Fruit fly (Drosophila melanogaster) whole organism, embryonic: ENCODE measurements around the gene CG5104.
A peak's percentile ranks its signal among the peaks of the same experiment; 100 is the strongest.

Experiments used
- C15 ChIP-seq: fragments of 200-800 bp; sonication (Bioruptor generic); IDR thresholded peaks from 3 replicates; pipeline ENCODE4 v1.3.6; 2022; ENCODE audit warnings: missing biosample characterization, missing genetic modification characterization
- CG10321 ChIP-seq: fragments of 200-800 bp; sonication (Bioruptor generic); IDR thresholded peaks from 2 replicates; pipeline ENCODE4 v1.3.6; 2022; ENCODE audit warnings: missing biosample characterization, missing genetic modification characterization
- CG12391 ChIP-seq: fragments of 200-800 bp; sonication (Bioruptor generic); optimal IDR thresholded peaks from 3 replicates; lab custom pipeline; 2018; ENCODE audit warnings: missing biosample characterization, mild to moderate bottlenecking, missing genetic modification characterization, moderate library complexity
- CG13296 ChIP-seq: fragments of 200-800 bp; sonication (Bioruptor generic); optimal IDR thresholded peaks from 3 replicates; lab custom pipeline; 2018; ENCODE audit warnings: missing biosample characterization, mild to moderate bottlenecking, missing genetic modification characterization
- CG14014 ChIP-seq: fragments of 200-800 bp; sonication (Bioruptor generic); IDR thresholded peaks from 2 replicates; pipeline ENCODE4 v1.3.6; 2022; ENCODE audit warnings: missing biosample characterization, missing genetic modification characterization
- CG15073 ChIP-seq: fragments of 200-800 bp; sonication (Bioruptor generic); optimal IDR thresholded peaks from 2 replicates; lab custom pipeline; 2016; ENCODE audit warnings: missing biosample characterization, missing genetic modification characterization
- CG1603 ChIP-seq: fragments of 200-800 bp; sonication (Bioruptor generic); optimal IDR thresholded peaks from 2 replicates; lab custom pipeline; 2019; ENCODE audit warnings: missing biosample characterization, mild to moderate bottlenecking, missing genetic modification characterization, moderate library complexity
- CG2129 ChIP-seq: fragments of 200-800 bp; sonication (Bioruptor generic); IDR thresholded peaks from 2 replicates; pipeline ENCODE4 v1.3.6; 2022; ENCODE audit warnings: missing biosample characterization, missing genetic modification characterization; ENCODE audit not compliant: partially characterized antibody
- CG30020 ChIP-seq: fragments of 200-800 bp; optimal IDR thresholded peaks from 2 replicates; lab custom pipeline; 2019; ENCODE audit warnings: missing biosample characterization, mild to moderate bottlenecking, missing genetic modification characterization, moderate library complexity
- CG31441 ChIP-seq: fragments of 200-800 bp; sonication (Bioruptor generic); IDR thresholded peaks from 2 replicates; pipeline ENCODE4 v1.3.6; 2022; ENCODE audit warnings: missing biosample characterization, missing genetic modification characterization
- CG3407 ChIP-seq: fragments of 200-800 bp; sonication (Bioruptor generic); optimal IDR thresholded peaks from 2 replicates; lab custom pipeline; 2018; ENCODE audit warnings: missing biosample characterization, mild to moderate bottlenecking, missing genetic modification characterization
- CG3726 ChIP-seq: fragments of 200-800 bp; sonication (Bioruptor generic); IDR thresholded peaks from 3 replicates; pipeline ENCODE4, ENCODE4 v1.3.6; 2022; ENCODE audit warnings: missing biosample characterization, missing genetic modification characterization
- CG42726 ChIP-seq: fragments of 200-800 bp; sonication (Bioruptor generic); IDR thresholded peaks from 2 replicates; pipeline ENCODE4 v1.3.6; 2022; ENCODE audit warnings: missing biosample characterization, missing genetic modification characterization; ENCODE audit not compliant: partially characterized antibody
- CG6689 ChIP-seq: fragments of 200-800 bp; sonication (Bioruptor generic); IDR thresholded peaks from 2 replicates; pipeline ENCODE4 v1.3.6; 2022; ENCODE audit warnings: missing biosample characterization, missing genetic modification characterization
- CG9215 ChIP-seq: fragments of 200-800 bp; sonication (Bioruptor generic); IDR thresholded peaks from 2 replicates; pipeline ENCODE4 v1.3.6; 2022; ENCODE audit warnings: missing biosample characterization, missing genetic modification characterization
- CG9437 ChIP-seq: fragments of 200-800 bp; sonication (Bioruptor generic); optimal IDR thresholded peaks from 2 replicates; lab custom pipeline; 2018; ENCODE audit warnings: missing biosample characterization, mild to moderate bottlenecking, missing genetic modification characterization
- CG9609 ChIP-seq: fragments of 200-800 bp; sonication (Bioruptor generic); optimal IDR thresholded peaks from 3 replicates; lab custom pipeline; 2016; ENCODE audit warnings: missing biosample characterization, missing genetic modification characterization
- CG9817 ChIP-seq: fragments of 200-800 bp; sonication (Bioruptor generic); optimal IDR thresholded peaks from 2 replicates; lab custom pipeline; 2018; ENCODE audit warnings: missing biosample characterization, mild to moderate bottlenecking, missing genetic modification characterization, moderate library complexity
- CHES-1-like ChIP-seq: fragments of 200-800 bp; sonication (Bioruptor generic); optimal IDR thresholded peaks from 2 replicates; lab custom pipeline; 2016; ENCODE audit warnings: missing biosample characterization, missing genetic modification characterization
- D ChIP-seq, 2 experiments: fragments of 200-800 bp in 1 of 2; fragments of >200 bp in 1 of 2; sonication (Bioruptor generic) in 1 of 2; optimal IDR thresholded peaks; 2 replicates in 1 of 2; 3 replicates in 1 of 2; lab custom pipeline; 2017; ENCODE audit warnings: mild to moderate bottlenecking in 1 of 2, missing biosample characterization in 1 of 2, missing genetic modification characterization in 1 of 2, missing genetic modification reagents in 1 of 2
- Dfd ChIP-seq, 2 experiments: fragments of >200 bp; optimal IDR thresholded peaks; 2 replicates each; lab custom pipeline; 2017; ENCODE audit warnings: missing biosample characterization in 2 of 2, missing genetic modification characterization in 2 of 2
- Dip3 ChIP-seq: fragments of 200-800 bp; sonication (Bioruptor generic); optimal IDR thresholded peaks from 3 replicates; lab custom pipeline; 2016; ENCODE audit warnings: missing biosample characterization, missing genetic modification characterization
- HHEX ChIP-seq: fragments of 200-800 bp; sonication (Bioruptor generic); optimal IDR thresholded peaks from 3 replicates; lab custom pipeline; 2017; ENCODE audit warnings: missing biosample characterization, mild to moderate bottlenecking, missing genetic modification characterization, missing genetic modification reagents
- Jarid2 ChIP-seq: fragments of 200-800 bp; sonication (Bioruptor generic); optimal IDR thresholded peaks from 3 replicates; lab custom pipeline; 2017; ENCODE audit warnings: mild to moderate bottlenecking, missing biosample characterization, missing genetic modification reagents, missing genetic modification characterization
- Kr ChIP-seq: fragments of 200-800 bp; sonication (Bioruptor generic); optimal IDR thresholded peaks from 2 replicates; lab custom pipeline; 2017; ENCODE audit warnings: missing biosample characterization, mild to moderate bottlenecking, missing genetic modification characterization
- Med ChIP-seq: fragments of 200-800 bp; sonication (Bioruptor generic); peaks from one replicate; lab custom pipeline; 2016; ENCODE audit warnings: missing biosample characterization, missing genetic modification characterization, mild to moderate bottlenecking, inconsistent platforms, moderate library complexity
- NK7.1 ChIP-seq: fragments of 200-800 bp; sonication (Bioruptor generic); optimal IDR thresholded peaks from 3 replicates; lab custom pipeline; 2016; ENCODE audit warnings: missing biosample characterization, missing genetic modification characterization
- Nf-YC ChIP-seq: fragments of 200-800 bp; optimal IDR thresholded peaks from 3 replicates; lab custom pipeline; 2019; ENCODE audit warnings: missing biosample characterization, mild to moderate bottlenecking, missing genetic modification characterization, moderate library complexity
- ab ChIP-seq: fragments of 200-800 bp; sonication (Bioruptor generic); optimal IDR thresholded peaks from 2 replicates; lab custom pipeline; 2016; ENCODE audit warnings: missing biosample characterization, missing genetic modification characterization
- br ChIP-seq: fragments of >200 bp; optimal IDR thresholded peaks from 2 replicates; lab custom pipeline; 2017
- caup ChIP-seq: fragments of 200-800 bp; sonication (Bioruptor generic); optimal IDR thresholded peaks from 3 replicates; lab custom pipeline; 2017; ENCODE audit warnings: missing biosample characterization, mild to moderate bottlenecking, missing genetic modification characterization, moderate library complexity; ENCODE audit not compliant: severe bottlenecking
- crc ChIP-seq: fragments of 200-800 bp; sonication (Bioruptor generic); optimal IDR thresholded peaks from 2 replicates; lab custom pipeline; 2016; ENCODE audit warnings: missing biosample characterization, missing genetic modification characterization
- crol ChIP-seq: fragments of 200-800 bp; sonication (Bioruptor generic); IDR thresholded peaks from 2 replicates; pipeline ENCODE4 v1.3.6; 2022; ENCODE audit warnings: missing biosample characterization, missing genetic modification characterization
- dati ChIP-seq: fragments of 200-800 bp; sonication (Bioruptor generic); IDR thresholded peaks from 2 replicates; pipeline ENCODE4 v1.3.6; 2022; ENCODE audit warnings: missing biosample characterization, missing genetic modification characterization
- dmrt11E ChIP-seq: fragments of 200-800 bp; sonication (Bioruptor generic); optimal IDR thresholded peaks from 3 replicates; lab custom pipeline; 2018; ENCODE audit warnings: missing biosample characterization, mild to moderate bottlenecking, missing genetic modification characterization, moderate library complexity
- exex ChIP-seq: fragments of 200-800 bp; sonication (Bioruptor generic); optimal IDR thresholded peaks from 4 replicates; lab custom pipeline; 2018; ENCODE audit warnings: missing biosample characterization, mild to moderate bottlenecking, missing genetic modification characterization, moderate library complexity
- ham ChIP-seq: fragments of 200-800 bp; sonication (Bioruptor generic); IDR thresholded peaks from 2 replicates; pipeline ENCODE4 v1.3.6; 2022; ENCODE audit warnings: missing biosample characterization, missing genetic modification characterization
- her ChIP-seq: fragments of 200-800 bp; sonication (Bioruptor generic); optimal IDR thresholded peaks from 2 replicates; lab custom pipeline; 2016; ENCODE audit warnings: missing biosample characterization, missing genetic modification characterization
- jing ChIP-seq: fragments of 200-800 bp; sonication (Bioruptor generic); optimal IDR thresholded peaks from 2 replicates; lab custom pipeline; 2018; ENCODE audit warnings: missing biosample characterization, mild to moderate bottlenecking, missing genetic modification characterization
- jumu ChIP-seq: fragments of 200-800 bp; sonication (Bioruptor generic); optimal IDR thresholded peaks from 3 replicates; lab custom pipeline; 2016; ENCODE audit warnings: missing biosample characterization, missing genetic modification characterization
- ken ChIP-seq: fragments of 200-800 bp; sonication (Bioruptor generic); IDR thresholded peaks from 3 replicates; pipeline ENCODE4 v1.3.6; 2022; ENCODE audit warnings: missing biosample characterization, missing genetic modification characterization
- kni ChIP-seq: fragments of 200-800 bp; sonication (Bioruptor generic); optimal IDR thresholded peaks from 3 replicates; lab custom pipeline; 2017; ENCODE audit warnings: mild to moderate bottlenecking, missing biosample characterization, missing genetic modification reagents, missing genetic modification characterization
- maf-S ChIP-seq: fragments of 200-800 bp; sonication (Bioruptor generic); optimal IDR thresholded peaks from 2 replicates; lab custom pipeline; 2016; ENCODE audit warnings: missing biosample characterization, missing genetic modification characterization
- org-1 ChIP-seq: fragments of 200-800 bp; sonication (Bioruptor generic); optimal IDR thresholded peaks from 2 replicates; lab custom pipeline; 2017; ENCODE audit warnings: missing biosample characterization, missing genetic modification characterization
- sd ChIP-seq: fragments of 200-800 bp; sonication (Bioruptor generic); optimal IDR thresholded peaks from 3 replicates; lab custom pipeline; 2018; ENCODE audit warnings: missing biosample characterization, mild to moderate bottlenecking, missing genetic modification characterization, moderate library complexity
- slbo ChIP-seq: fragments of 200-800 bp; sonication (Bioruptor generic); IDR thresholded peaks from 2 replicates; pipeline ENCODE4 v1.3.6; 2022; ENCODE audit warnings: missing biosample characterization, missing genetic modification characterization
- slou ChIP-seq: fragments of 200-800 bp; sonication (Bioruptor generic); optimal IDR thresholded peaks from 3 replicates; lab custom pipeline; 2016; ENCODE audit warnings: missing biosample characterization, missing genetic modification characterization
- stwl ChIP-seq: fragments of 200-800 bp; sonication (Bioruptor generic); optimal IDR thresholded peaks from 3 replicates; lab custom pipeline; 2018; ENCODE audit warnings: missing biosample characterization, mild to moderate bottlenecking, missing genetic modification characterization, moderate library complexity
- tgo ChIP-seq: fragments of 200-800 bp; sonication (Bioruptor generic); IDR thresholded peaks from 3 replicates; pipeline ENCODE4 v1.3.6; 2022; ENCODE audit warnings: missing biosample characterization, missing genetic modification characterization
- tup ChIP-seq: fragments of 200-800 bp; sonication (Bioruptor generic); optimal IDR thresholded peaks from 2 replicates; lab custom pipeline; 2016; ENCODE audit warnings: missing biosample characterization, mild to moderate bottlenecking, missing genetic modification characterization, moderate library complexity

Gene CG5104

DNA sequence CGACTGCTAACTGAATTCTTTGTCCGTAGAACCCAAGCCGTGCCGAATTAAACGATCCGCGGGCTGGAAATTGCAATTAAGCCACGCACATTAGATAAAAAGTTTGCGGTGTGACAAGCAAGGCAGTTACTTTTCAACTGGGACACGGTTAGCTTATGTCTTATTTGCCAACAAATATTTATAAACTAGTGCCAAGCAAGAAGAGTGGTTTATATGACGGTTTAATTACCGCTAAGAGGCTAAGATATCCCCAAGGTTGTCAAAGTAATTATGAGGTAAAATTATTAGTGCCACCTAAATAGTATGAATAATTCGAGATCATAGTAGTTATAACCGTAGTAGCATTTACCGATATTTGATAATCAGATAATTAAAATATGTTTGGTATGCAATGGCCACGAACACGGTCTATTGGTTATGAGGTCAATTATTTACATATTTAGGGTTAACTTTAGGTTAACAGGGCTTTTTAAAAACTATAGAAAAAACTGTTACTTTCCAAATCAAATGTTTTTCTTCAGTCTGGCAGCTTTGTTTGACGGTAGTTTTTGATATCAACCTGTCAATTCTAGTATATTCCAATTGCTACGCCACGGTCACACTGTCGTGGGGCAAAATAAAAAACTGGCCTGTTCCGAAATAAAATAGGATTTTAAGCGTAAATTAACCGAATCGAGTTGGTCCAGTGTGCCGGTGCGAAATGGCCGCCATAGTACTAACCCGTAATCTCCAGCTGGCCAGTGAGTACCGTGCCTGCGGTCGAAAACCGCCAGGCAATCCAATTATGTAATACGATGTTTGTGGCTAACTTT, 25.8 kb upstream of the CG5104 start, which contains the start of gene ZnT77C (continued):
- TF ChIP-seq tup (GFP tag; lab: Kevin White, UChicago) = no peak
- TF ChIP-seq jing (GFP tag; lab: Kevin White, UChicago) = no peak
- TF ChIP-seq her (GFP tag; lab: Kevin White, UChicago) = no peak
- no peak for TF ChIP-seq crol (GFP tag; lab: Robert Waterston, UW)
- TF ChIP-seq CG31441 (GFP tag; lab: Robert Waterston, UW) = no peak
- no peak for TF ChIP-seq ham (GFP tag; lab: Robert Waterston, UW)
- no peak for TF ChIP-seq CG9817 (tag; lab: Kevin White, UChicago)
- no peak for TF ChIP-seq CG9437
- TF ChIP-seq tgo = no peak
- no peak for TF ChIP-seq slbo
- no peak for TF ChIP-seq dmrt11E (tag; lab: Kevin White, UChicago)
- TF ChIP-seq jumu (GFP tag; lab: Kevin White, UChicago) = no peak
- TF ChIP-seq maf-S (GFP tag; lab: Kevin White, UChicago) = no peak
- no peak for TF ChIP-seq Dip3 (GFP tag; lab: Kevin White, UChicago)
- no peak for TF ChIP-seq C15 (GFP tag; lab: Robert Waterston, UW)
- peak; percentile 77 for TF ChIP-seq CG13296
- no peak for TF ChIP-seq CG9215 (GFP tag; lab: Robert Waterston, UW)
- no peak for TF ChIP-seq crc (GFP tag; lab: Kevin White, UChicago)
- no peak for TF ChIP-seq CG9609 (GFP tag; lab: Kevin White, UChicago)
- no peak for TF ChIP-seq HHEX
- no peak for TF ChIP-seq CG12391 (tag; lab: Kevin White, UChicago)
- TF ChIP-seq Nf-YC (tag; lab: Kevin White, UChicago) = no peak
- TF ChIP-seq stwl (tag; lab: Kevin White, UChicago) = peak; percentile 77
- no peak for TF ChIP-seq CG42726 (GFP tag; lab: Robert Waterston, UW)
- peak; percentile 58 for TF ChIP-seq CG1603
- TF ChIP-seq D (optimal IDR thresholded peaks at IDR 0.05; lab: Kevin White, UChicago) = no peak
- TF ChIP-seq D (GFP tag; optimal IDR thresholded peaks at IDR 0.05; lab: Kevin White, UChicago) = no peak
- no peak for TF ChIP-seq Dfd (GFP tag; optimal IDR thresholded peaks at IDR 0.05; lab: Kevin White, UChicago)
- TF ChIP-seq ken (GFP tag; lab: Robert Waterston, UW) = no peak
- TF ChIP-seq caup (GFP tag; lab: Kevin White, UChicago) = no peak
- no peak for TF ChIP-seq org-1
- TF ChIP-seq dati (GFP tag; lab: Robert Waterston, UW) = no peak
- TF ChIP-seq sd = no peak
- TF ChIP-seq CG15073 (GFP tag; lab: Kevin White, UChicago) = no peak
- no peak for TF ChIP-seq slou (GFP tag; lab: Kevin White, UChicago)
- TF ChIP-seq br (lab: Kevin White, UChicago) = no peak
- peak; percentile 4 for TF ChIP-seq CG30020 (tag; lab: Kevin White, UChicago)
- TF ChIP-seq CG10321 (GFP tag; lab: Robert Waterston, UW) = no peak
- no peak for TF ChIP-seq ab
- no peak for TF ChIP-seq CG6689 (GFP tag; lab: Robert Waterston, UW)
- no peak for TF ChIP-seq Kr (GFP tag; lab: Kevin White, UChicago)
- no peak for TF ChIP-seq CG3407 (GFP tag; lab: Kevin White, UChicago)
- TF ChIP-seq Jarid2 (GFP tag; lab: Kevin White, UChicago) = no peak
- no peak for TF ChIP-seq NK7.1 (GFP tag; lab: Kevin White, UChicago)
- TF ChIP-seq CG2129 (GFP tag; lab: Robert Waterston, UW) = no peak
- peak; percentile 32 for TF ChIP-seq Med (GFP tag; lab: Kevin White, UChicago)
- no peak for TF ChIP-seq CHES-1-like (GFP tag; lab: Kevin White, UChicago)
- TF ChIP-seq exex (tag; lab: Kevin White, UChicago) = no peak
- no peak for TF ChIP-seq kni (GFP tag; lab: Kevin White, UChicago)
- TF ChIP-seq CG14014 = no peak
- no peak for TF ChIP-seq CG3726 (GFP tag; lab: Robert Waterston, UW)
